Fruit fly (Drosophila melanogaster) whole organism, embryonic: ENCODE measurements around the gene CG13667.

Experiments
- Adf1 ChIP-seq: fragments of 200-800 bp; sonication (Bioruptor generic); IDR thresholded peaks from 2 replicates; pipeline ENCODE4 v1.3.6; 2022; ENCODE audit warnings: missing biosample characterization, missing genetic modification characterization
- Aef1 ChIP-seq: fragments of 200-800 bp; sonication (Bioruptor generic); IDR thresholded peaks from 3 replicates; pipeline ENCODE4 v1.3.6; 2022; ENCODE audit warnings: missing biosample characterization, missing genetic modification characterization
- B-H2 ChIP-seq: fragments of 200-800 bp; sonication (Bioruptor generic); optimal IDR thresholded peaks from 2 replicates; lab custom pipeline; 2018; ENCODE audit warnings: missing biosample characterization, mild to moderate bottlenecking, missing genetic modification characterization
- CG10366 ChIP-seq: fragments of 200-800 bp; sonication (Bioruptor generic); IDR thresholded peaks from 2 replicates; pipeline ENCODE4 v1.3.6; 2022; ENCODE audit warnings: missing biosample characterization, missing genetic modification characterization
- CG11560 ChIP-seq: fragments of 200-800 bp; sonication (Bioruptor generic); IDR thresholded peaks from 3 replicates; pipeline ENCODE4 v1.3.6; 2022; ENCODE audit warnings: missing biosample characterization, missing genetic modification characterization
- CG14050 ChIP-seq: fragments of 200-800 bp; sonication (Bioruptor generic); IDR thresholded peaks from 3 replicates; pipeline ENCODE4 v1.3.6; 2022; ENCODE audit warnings: missing biosample characterization, missing genetic modification characterization
- CG1832 ChIP-seq: fragments of 200-800 bp; sonication (Bioruptor generic); optimal IDR thresholded peaks from 2 replicates; lab custom pipeline; 2017; ENCODE audit warnings: missing biosample characterization, mild to moderate bottlenecking, missing genetic modification characterization, inconsistent platforms
- CG18619 ChIP-seq: fragments of 200-800 bp; sonication (Bioruptor generic); optimal IDR thresholded peaks from 3 replicates; lab custom pipeline; 2017; ENCODE audit warnings: missing biosample characterization, mild to moderate bottlenecking, missing genetic modification characterization
- CG18764 ChIP-seq: fragments of 200-800 bp; sonication (Bioruptor generic); optimal IDR thresholded peaks from 3 replicates; lab custom pipeline; 2016; ENCODE audit warnings: missing biosample characterization, missing genetic modification characterization
- CG30403 ChIP-seq: fragments of 200-800 bp; sonication (Bioruptor generic); optimal IDR thresholded peaks from 3 replicates; lab custom pipeline; 2016; ENCODE audit warnings: missing biosample characterization, missing genetic modification characterization
- CG31388 ChIP-seq: fragments of 200-800 bp; sonication (Bioruptor generic); optimal IDR thresholded peaks from 2 replicates; lab custom pipeline; 2016; ENCODE audit warnings: missing biosample characterization, missing genetic modification characterization
- CG4617 ChIP-seq: fragments of 200-800 bp; sonication (Bioruptor generic); optimal IDR thresholded peaks from 3 replicates; lab custom pipeline; 2016; ENCODE audit warnings: missing biosample characterization, missing genetic modification characterization, borderline replicate concordance
- CG8290 ChIP-seq, 3 experiments: fragments of 200-800 bp; sonication (Bioruptor generic); optimal IDR thresholded peaks; 2 replicates each; lab custom pipeline; 2016 to 2019; ENCODE audit warnings: missing biosample characterization in 3 of 3, missing genetic modification characterization in 3 of 3, mild to moderate bottlenecking in 2 of 3, moderate library complexity in 1 of 3
- CG8924 ChIP-seq: fragments of 200-800 bp; optimal IDR thresholded peaks from 3 replicates; lab custom pipeline; 2019; ENCODE audit warnings: missing biosample characterization, mild to moderate bottlenecking, missing genetic modification characterization, moderate library complexity
- CG9215 ChIP-seq: fragments of 200-800 bp; sonication (Bioruptor generic); IDR thresholded peaks from 2 replicates; pipeline ENCODE4 v1.3.6; 2022; ENCODE audit warnings: missing biosample characterization, missing genetic modification characterization
- CG9609 ChIP-seq: fragments of 200-800 bp; sonication (Bioruptor generic); optimal IDR thresholded peaks from 3 replicates; lab custom pipeline; 2016; ENCODE audit warnings: missing biosample characterization, missing genetic modification characterization
- Dbx ChIP-seq: fragments of 200-800 bp; sonication (Bioruptor generic); IDR thresholded peaks from 3 replicates; pipeline ENCODE4 v1.3.6; 2022; ENCODE audit warnings: missing biosample characterization, missing genetic modification characterization
- Doc2 ChIP-seq: fragments of 200-800 bp; sonication (Bioruptor generic); IDR thresholded peaks from 2 replicates; pipeline ENCODE4 v1.3.6; 2022; ENCODE audit warnings: missing biosample characterization, missing genetic modification characterization
- Doc3 ChIP-seq: fragments of 200-800 bp; sonication (Bioruptor generic); IDR thresholded peaks from 3 replicates; pipeline ENCODE4 v1.3.6; 2022; ENCODE audit warnings: missing biosample characterization, missing genetic modification characterization; ENCODE audit not compliant: partially characterized antibody
- Dp ChIP-seq: fragments of 200-800 bp; sonication (Bioruptor generic); optimal IDR thresholded peaks from 2 replicates; lab custom pipeline; 2018; ENCODE audit warnings: missing biosample characterization, mild to moderate bottlenecking, missing genetic modification characterization, moderate library complexity
- Gug ChIP-seq: fragments of 200-800 bp; sonication (Bioruptor generic); IDR thresholded peaks from 4 replicates; pipeline ENCODE4 v1.3.6; 2022; ENCODE audit warnings: missing biosample characterization, missing genetic modification characterization
- HLH54F ChIP-seq: fragments of 200-800 bp; sonication (Bioruptor generic); optimal IDR thresholded peaks from 3 replicates; lab custom pipeline; 2016; ENCODE audit warnings: missing biosample characterization, missing genetic modification characterization
- MBD-R2 ChIP-seq: fragments of 200-800 bp; sonication (Bioruptor generic); IDR thresholded peaks from 2 replicates; pipeline ENCODE4 v1.3.6; 2022; ENCODE audit warnings: missing biosample characterization, missing genetic modification characterization
- Meics ChIP-seq: fragments of 200-800 bp; sonication (Bioruptor generic); optimal IDR thresholded peaks from 2 replicates; lab custom pipeline; 2017; ENCODE audit warnings: missing biosample characterization, mild to moderate bottlenecking, missing genetic modification characterization
- Sry-β ChIP-seq: fragments of 200-800 bp; sonication (Bioruptor generic); optimal IDR thresholded peaks from 2 replicates; lab custom pipeline; 2018; ENCODE audit warnings: missing biosample characterization, mild to moderate bottlenecking, missing genetic modification characterization, moderate library complexity
- Tbp ChIP-seq: fragments of >200 bp; optimal IDR thresholded peaks from 2 replicates; lab custom pipeline; 2018; ENCODE audit warnings: missing biosample characterization, missing genetic modification characterization
- bab2 ChIP-seq: fragments of 200-800 bp; sonication (Bioruptor generic); optimal IDR thresholded peaks from 2 replicates; lab custom pipeline; 2016; ENCODE audit warnings: missing biosample characterization, missing genetic modification characterization
- bbx ChIP-seq: fragments of 200-800 bp; sonication (Bioruptor generic); IDR thresholded peaks from 2 replicates; pipeline ENCODE4 v1.3.6; 2022; ENCODE audit warnings: missing biosample characterization, missing genetic modification characterization; ENCODE audit not compliant: partially characterized antibody
- bigmax ChIP-seq: fragments of 200-800 bp; sonication (Bioruptor generic); optimal IDR thresholded peaks from 2 replicates; lab custom pipeline; 2018; ENCODE audit warnings: missing biosample characterization, mild to moderate bottlenecking, missing genetic modification characterization
- cad ChIP-seq: fragments of >200 bp; optimal IDR thresholded peaks from 2 replicates; lab custom pipeline; 2017; ENCODE audit warnings: missing biosample characterization, missing genetic modification characterization
- caup ChIP-seq: fragments of 200-800 bp; sonication (Bioruptor generic); optimal IDR thresholded peaks from 3 replicates; lab custom pipeline; 2017; ENCODE audit warnings: missing biosample characterization, mild to moderate bottlenecking, missing genetic modification characterization, moderate library complexity; ENCODE audit not compliant: severe bottlenecking
- cg ChIP-seq: fragments of 200-800 bp; sonication (Bioruptor generic); optimal IDR thresholded peaks from 3 replicates; lab custom pipeline; 2019; ENCODE audit warnings: missing biosample characterization, mild to moderate bottlenecking, missing genetic modification characterization, moderate library complexity
- chm ChIP-seq: fragments of 200-800 bp; sonication (Bioruptor generic); IDR thresholded peaks from 2 replicates; pipeline ENCODE4 v1.3.6; 2022; ENCODE audit warnings: missing biosample characterization, missing genetic modification characterization
- corto ChIP-seq: fragments of 200-800 bp; sonication (Bioruptor generic); optimal IDR thresholded peaks from 2 replicates; lab custom pipeline; 2016; ENCODE audit warnings: missing biosample characterization, mild to moderate bottlenecking, missing genetic modification characterization, moderate library complexity
- dmrt11E ChIP-seq: fragments of 200-800 bp; sonication (Bioruptor generic); optimal IDR thresholded peaks from 3 replicates; lab custom pipeline; 2018; ENCODE audit warnings: missing biosample characterization, mild to moderate bottlenecking, missing genetic modification characterization, moderate library complexity
- ems ChIP-seq: fragments of 200-800 bp; sonication (Bioruptor generic); optimal IDR thresholded peaks from 3 replicates; lab custom pipeline; 2016; ENCODE audit warnings: missing biosample characterization, missing genetic modification characterization
- eyg ChIP-seq: fragments of 200-800 bp; sonication (Bioruptor generic); optimal IDR thresholded peaks from 3 replicates; lab custom pipeline; 2016; ENCODE audit warnings: missing biosample characterization, missing genetic modification characterization
- gcm ChIP-seq: fragments of 200-800 bp; sonication (Bioruptor generic); optimal IDR thresholded peaks from 2 replicates; lab custom pipeline; 2019; ENCODE audit warnings: missing biosample characterization, mild to moderate bottlenecking, missing genetic modification characterization, moderate library complexity
- hb ChIP-seq: fragments of 200-800 bp; sonication (Bioruptor generic); IDR thresholded peaks from 3 replicates; pipeline ENCODE4 v1.3.6; 2022; ENCODE audit warnings: missing biosample characterization, missing genetic modification characterization; ENCODE audit not compliant: partially characterized antibody
- jing ChIP-seq: fragments of 200-800 bp; sonication (Bioruptor generic); optimal IDR thresholded peaks from 2 replicates; lab custom pipeline; 2018; ENCODE audit warnings: missing biosample characterization, mild to moderate bottlenecking, missing genetic modification characterization
- nerfin-2 ChIP-seq: fragments of 200-800 bp; sonication (Bioruptor generic); IDR thresholded peaks from 2 replicates; pipeline ENCODE4 v1.3.6; 2022; ENCODE audit warnings: missing biosample characterization, missing genetic modification characterization; ENCODE audit not compliant: partially characterized antibody
- oc ChIP-seq: fragments of 200-800 bp; sonication (Bioruptor generic); optimal IDR thresholded peaks from 2 replicates; lab custom pipeline; 2018; ENCODE audit warnings: missing biosample characterization, mild to moderate bottlenecking, missing genetic modification characterization, moderate library complexity
- pb ChIP-seq: fragments of 200-800 bp; sonication (Bioruptor generic); optimal IDR thresholded peaks from 3 replicates; lab custom pipeline; 2016; ENCODE audit warnings: missing biosample characterization, missing genetic modification characterization
- slbo ChIP-seq: fragments of 200-800 bp; sonication (Bioruptor generic); IDR thresholded peaks from 2 replicates; pipeline ENCODE4 v1.3.6; 2022; ENCODE audit warnings: missing biosample characterization, missing genetic modification characterization
- tin ChIP-seq: fragments of 200-800 bp; sonication (Bioruptor generic); optimal IDR thresholded peaks from 3 replicates; lab custom pipeline; 2016; ENCODE audit warnings: missing biosample characterization, missing genetic modification characterization
- zen ChIP-seq: fragments of 200-800 bp; sonication (Bioruptor generic); optimal IDR thresholded peaks from 3 replicates; lab custom pipeline; 2018; ENCODE audit warnings: missing biosample characterization, mild to moderate bottlenecking, missing genetic modification characterization, moderate library complexity

Gene CG13667

DNA sequence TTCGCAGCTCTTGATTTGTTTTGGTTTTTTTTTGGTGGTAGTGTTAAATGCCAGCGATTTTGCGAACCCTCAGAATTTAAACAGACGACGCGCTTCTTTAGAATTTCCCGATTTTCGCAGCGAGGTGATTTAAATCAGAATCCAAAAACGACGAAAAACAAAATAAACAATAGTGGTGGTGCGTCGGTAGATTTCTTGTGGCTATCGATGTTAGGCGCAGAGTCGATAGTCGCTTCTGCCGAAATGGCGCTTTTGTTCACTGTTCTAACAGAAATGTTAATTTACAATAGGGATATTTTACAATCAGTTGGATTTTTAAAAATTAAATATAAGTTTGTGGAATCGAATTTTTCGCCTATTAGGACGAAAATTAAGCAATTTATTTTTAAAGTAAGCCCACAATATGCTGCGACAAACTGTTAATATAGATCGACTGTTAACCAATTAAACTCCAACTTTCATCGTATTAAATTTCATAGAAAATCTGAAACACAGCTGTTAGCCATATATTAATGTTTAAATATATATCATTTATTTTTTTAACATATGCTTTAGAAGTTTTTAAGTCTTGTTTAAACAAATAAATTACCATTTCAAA, 44.0 kb downstream of the CG13667 start, which contains the start of gene CG6983 (continued):
- TF ChIP-seq corto (GFP tag; lab: Kevin White, UChicago) (peak; percentile 14), CG9215 (no peak), MBD-R2 (GFP tag; lab: Robert Waterston, UW) (peak; percentile 31), B-H2 (GFP tag; lab: Kevin White, UChicago) (peak; percentile 35)

DNA sequence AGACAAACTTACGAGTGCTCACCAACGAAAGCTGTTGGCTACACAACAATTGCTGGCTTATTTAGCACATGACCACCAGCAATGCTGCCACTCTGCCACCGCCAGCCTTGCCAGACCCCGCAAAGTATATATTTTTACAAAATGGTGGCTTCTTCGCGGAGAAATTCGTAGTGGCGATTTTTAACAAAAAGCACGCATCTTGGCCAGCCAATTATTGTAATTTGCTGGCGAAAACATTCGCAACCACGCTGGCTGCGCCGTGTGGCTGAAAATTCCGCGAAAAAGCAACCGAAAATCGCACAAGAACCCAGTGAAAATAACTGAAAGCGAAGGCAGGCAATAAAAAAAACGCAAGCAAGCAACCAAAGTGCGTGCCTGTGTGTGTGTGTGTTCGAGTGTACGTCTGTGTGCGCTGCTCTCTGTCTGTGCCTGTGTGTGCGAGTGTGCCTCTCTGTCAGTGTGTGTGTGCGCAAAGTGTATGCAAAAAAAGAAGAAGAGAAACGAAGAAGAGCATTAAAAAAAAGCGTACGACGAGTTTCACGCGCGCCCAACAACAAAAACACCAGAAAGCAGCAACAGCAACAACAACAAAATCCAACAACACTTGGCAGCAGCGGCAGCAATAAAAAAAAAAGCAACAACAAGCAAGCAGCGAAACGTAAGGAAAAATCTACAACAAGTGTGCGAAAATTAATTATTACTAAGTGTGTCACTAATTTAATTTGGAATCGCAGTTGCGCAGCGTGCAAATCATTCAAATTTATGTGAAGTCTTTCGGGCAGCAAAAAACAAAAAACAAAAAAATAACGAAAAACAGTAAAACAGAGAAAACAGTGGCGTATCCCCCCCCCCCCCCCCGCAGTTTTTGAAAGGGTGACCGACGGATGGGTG, 44.8 kb downstream of the CG13667 start, which contains the start of gene Gug:
Gene Gug, plus strand, starts transcription at position 123 of the 891 bp plus-strand sequence.
- no peak for TF ChIP-seq CG30403 (GFP tag; lab: Kevin White, UChicago)
- no peak for TF ChIP-seq eyg
- TF ChIP-seq slbo = peak; percentile 24; the same call in 1 of the 2 replicates
- TF ChIP-seq Sry-β (GFP tag; lab: Kevin White, UChicago) = no peak
- no peak for TF ChIP-seq oc (tag; lab: Kevin White, UChicago)
- peak; percentile 16; the same call in 1 of the 3 replicates for TF ChIP-seq CG11560
- no peak for TF ChIP-seq jing
- TF ChIP-seq pb (GFP tag; lab: Kevin White, UChicago) = no peak
- no peak for TF ChIP-seq Doc3 (GFP tag; lab: Robert Waterston, UW)
- no peak for TF ChIP-seq bab2 (GFP tag; lab: Kevin White, UChicago)
- TF ChIP-seq Gug (GFP tag; lab: Robert Waterston, UW) = peak; percentile 64
- no peak for TF ChIP-seq nerfin-2 (GFP tag; lab: Robert Waterston, UW)
- peak; percentile 53 for TF ChIP-seq Aef1 (GFP tag; lab: Robert Waterston, UW)
- no peak for TF ChIP-seq CG18764
- no peak for TF ChIP-seq CG14050 (GFP tag; lab: Robert Waterston, UW)
- no peak for TF ChIP-seq tin
- no peak for TF ChIP-seq CG18619 (GFP tag; lab: Kevin White, UChicago)
- TF ChIP-seq Dp (GFP tag; lab: Kevin White, UChicago) = peak; percentile 36
- no peak for TF ChIP-seq Tbp (GFP tag; lab: Kevin White, UChicago)
- no peak for TF ChIP-seq hb (GFP tag; lab: Robert Waterston, UW)
- TF ChIP-seq CG8924 (tag; lab: Kevin White, UChicago) = no peak
- no peak for TF ChIP-seq bigmax
- TF ChIP-seq HLH54F = no peak
- TF ChIP-seq CG9609 (GFP tag; lab: Kevin White, UChicago) = no peak
- TF ChIP-seq ems (GFP tag; lab: Kevin White, UChicago) = no peak
- no peak for TF ChIP-seq Doc2 (GFP tag; lab: Robert Waterston, UW)
- TF ChIP-seq chm (GFP tag; lab: Robert Waterston, UW) = peak; percentile 73
- peak; percentile 99 for TF ChIP-seq cg (GFP tag; lab: Kevin White, UChicago)
- peak; percentile 62 for TF ChIP-seq Adf1 (GFP tag; lab: Robert Waterston, UW)
- peak; percentile 16 for TF ChIP-seq zen (tag; lab: Kevin White, UChicago)
- peak; percentile 1 for TF ChIP-seq cad (GFP tag; lab: Kevin White, UChicago)
- TF ChIP-seq Meics = no peak
- no peak for TF ChIP-seq gcm (GFP tag; lab: Kevin White, UChicago)
- TF ChIP-seq CG1832 (GFP tag; lab: Kevin White, UChicago) = no peak
- no peak for TF ChIP-seq bbx (GFP tag; lab: Robert Waterston, UW)
- no peak for TF ChIP-seq dmrt11E (tag; lab: Kevin White, UChicago)
- peak; percentile 51 for TF ChIP-seq CG4617 (GFP tag; lab: Kevin White, UChicago)
- no peak for TF ChIP-seq CG8290 (GFP tag; optimal IDR thresholded peaks at IDR 0.05; lab: Kevin White, UChicago)
- TF ChIP-seq CG8290 (tag; optimal IDR thresholded peaks at IDR 0.05; lab: Kevin White, UChicago) = no peak
- no peak for TF ChIP-seq CG31388 (GFP tag; lab: Kevin White, UChicago)
- no peak for TF ChIP-seq caup (GFP tag; lab: Kevin White, UChicago)
- TF ChIP-seq Dbx (GFP tag; lab: Robert Waterston, UW) = peak; percentile 13; the same call in 1 of the 3 replicates
- no peak for TF ChIP-seq CG10366
